Worm (Caenorhabditis elegans) whole organism, young adult: ENCODE data around the gene srm-1.
"Not testable (repeated sequence)": the region's sequence is repeated elsewhere in the genome, so short reads cannot be mapped to it uniquely, and the experiment has no call there.

Experiments
- F22D6.2 ChIP-seq: sonication (generic microtip); optimal IDR thresholded peaks from 2 replicates; lab custom pipeline; 2016; ENCODE audit warnings: mild to moderate bottlenecking, missing genetic modification characterization, missing compliant biosample characterization
- ama-1 ChIP-seq, 3 experiments: fragments of 150-350 bp in 1 of 3; sonication (generic microtip) in 2 of 3; optimal IDR thresholded peaks; 2 replicates each; lab custom pipeline; 2014 to 2018; ENCODE audit warnings: missing biosample characterization in 2 of 3, missing genetic modification characterization in 2 of 3, missing genetic modification reagents in 2 of 3
- bed-2 ChIP-seq: fragments of 200-800 bp; sonication (Bioruptor generic); IDR thresholded peaks from 2 replicates; pipeline ENCODE4 v1.3.6; 2022; ENCODE audit warnings: missing genetic modification reagents, missing genetic modification characterization, missing compliant biosample characterization
- ccch-3 ChIP-seq: fragments of 200-800 bp; sonication (Bioruptor generic); optimal IDR thresholded peaks from 2 replicates; lab custom pipeline; 2018; ENCODE audit warnings: mild to moderate bottlenecking, missing genetic modification characterization, missing compliant biosample characterization
- egl-44 ChIP-seq: fragments of 200-800 bp; sonication (Bioruptor generic); IDR thresholded peaks from 2 replicates; pipeline ENCODE4 v1.3.6; 2022; ENCODE audit warnings: missing genetic modification reagents, missing genetic modification characterization, missing compliant biosample characterization
- nfya-1 ChIP-seq: sonication (generic microtip); optimal IDR thresholded peaks from 2 replicates; lab custom pipeline; 2017; ENCODE audit warnings: antibody characterized with exemption, missing compliant biosample characterization, missing genetic modification characterization, borderline replicate concordance; ENCODE audit not compliant: insufficient read depth

ce11 chrIV:5016461-5016860, 4.1 kb downstream of the srm-1 start, which contains the start of gene ssq-4:
- TF ChIP-seq egl-44 (GFP tag; lab: Robert Waterston, UW); nfya-1 (tag; lab: Kevin White, UChicago); ccch-3 (GFP tag; lab: Kevin White, UChicago); F22D6.2; bed-2 (GFP tag; lab: Robert Waterston, UW); ama-1 (optimal IDR thresholded peaks at IDR 0.05; lab: Kevin White, UChicago); ama-1 (GFP tag; optimal IDR thresholded peaks at IDR 0.05; lab: Kevin White, UChicago): not testable (repeated sequence)
